Worm (Caenorhabditis elegans) whole organism, L2 larva: ENCODE data around the gene aco-2.

Experiments
- ama-1 ChIP-seq: fragments of 150-350 bp; optimal IDR thresholded peaks from 2 replicates; lab custom pipeline; 2018; ENCODE audit warnings: inconsistent platforms
- ceh-82 ChIP-seq: fragments of 150-350 bp; optimal IDR thresholded peaks from 2 replicates; lab custom pipeline; 2014; ENCODE audit warnings: missing biosample characterization, missing genetic modification characterization
- elt-1 ChIP-seq: fragments of 150-350 bp; optimal IDR thresholded peaks from 2 replicates; lab custom pipeline; 2014; ENCODE audit warnings: missing biosample characterization, missing genetic modification characterization
- lin-11 ChIP-seq: fragments of 150-350 bp; sonication (generic microtip); optimal IDR thresholded peaks from 2 replicates; lab custom pipeline; 2014; ENCODE audit warnings: missing biosample characterization, missing genetic modification characterization, inconsistent platforms, mixed read lengths

DNA sequence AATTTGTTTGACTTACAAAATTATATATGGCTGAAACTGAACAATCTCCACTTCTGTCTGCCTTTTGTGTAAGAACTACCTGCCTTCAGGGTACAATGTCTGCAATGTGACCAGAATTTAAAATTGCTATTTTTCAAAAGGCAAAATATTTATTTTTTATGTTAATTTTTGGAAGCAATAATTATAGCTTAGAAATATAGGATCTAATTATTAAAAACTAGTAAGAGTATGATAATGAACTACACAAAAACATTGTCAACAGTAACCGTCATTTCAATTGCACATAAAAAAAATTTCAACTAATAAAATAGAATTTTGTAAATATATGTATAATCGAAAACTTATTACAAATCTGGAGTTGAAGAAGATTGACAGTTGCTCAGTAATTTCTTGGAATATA lies 16.6 kb upstream of the aco-2 start, which contains the start of gene C29E4.9:
- TF ChIP-seq elt-1 (tag; lab: Kevin White, UChicago) (no peak), ama-1 (no peak), lin-11 (tag; lab: Kevin White, UChicago) (no peak), ceh-82 (tag; lab: Kevin White, UChicago) (no peak)
